Worm (Caenorhabditis elegans) whole organism, midembryonic: ENCODE data around the gene T13F2.6.
"Not testable (repeated sequence)": the region's sequence is repeated elsewhere in the genome, so short reads cannot be mapped to it uniquely, and the experiment has no call there.

Experiments
- T22C8.4 ChIP-seq: fragments of 200-800 bp; sonication (Bioruptor generic); IDR thresholded peaks from 2 replicates; pipeline ENCODE4 v1.3.6; 2022; ENCODE audit warnings: missing genetic modification characterization, missing compliant biosample characterization
- cog-1 ChIP-seq: sonication (generic microtip); optimal IDR thresholded peaks from 2 replicates; lab custom pipeline; 2016; ENCODE audit warnings: missing genetic modification characterization, missing compliant biosample characterization
- flt-1 ChIP-seq: fragments of 200-800 bp; sonication (Bioruptor generic); IDR thresholded peaks from 2 replicates; pipeline ENCODE4 v1.3.6; 2022; ENCODE audit warnings: missing genetic modification characterization, missing compliant biosample characterization
- klf-2 ChIP-seq: fragments of 200-800 bp; sonication (Bioruptor generic); conservative IDR thresholded peaks from 2 replicates; pipeline ENCODE4 v1.3.6; 2022; ENCODE audit warnings: missing genetic modification reagents, missing genetic modification characterization, missing compliant biosample characterization
- med-1 ChIP-seq: sonication (generic microtip); optimal IDR thresholded peaks from 2 replicates; lab custom pipeline; 2017; ENCODE audit warnings: missing genetic modification characterization, mild to moderate bottlenecking, missing compliant biosample characterization, antibody characterized with exemption, missing genetic modification reagents; ENCODE audit not compliant: insufficient read depth
- ref-1 ChIP-seq: fragments of 200-800 bp; sonication (Bioruptor generic); conservative IDR thresholded peaks from 2 replicates; pipeline ENCODE4 v1.3.6; 2022; ENCODE audit warnings: missing genetic modification reagents, missing genetic modification characterization, missing compliant biosample characterization
- tab-1 ChIP-seq: fragments of 200-800 bp; sonication (Bioruptor generic); IDR thresholded peaks from 2 replicates; pipeline ENCODE4 v1.3.6; 2022; ENCODE audit warnings: missing genetic modification characterization, missing compliant biosample characterization
- ztf-23 ChIP-seq: fragments of 200-800 bp; sonication (Bioruptor generic); IDR thresholded peaks from 2 replicates; pipeline ENCODE4 v1.3.6; 2022; ENCODE audit warnings: missing genetic modification reagents, missing genetic modification characterization, missing compliant biosample characterization
- ztf-29 ChIP-seq: fragments of 200-800 bp; sonication (Bioruptor generic); IDR thresholded peaks from 2 replicates; pipeline ENCODE4 v1.3.6; 2022; ENCODE audit warnings: missing genetic modification reagents, missing genetic modification characterization, missing compliant biosample characterization

T13F2.6 gene

ce11 chrIV:9766250-9766649, 11.9 kb upstream of the T13F2.6 start, which contains the start of gene ssp-36:
Gene ssp-36 (minus strand): TSS chrIV:9766350.
- TF ChIP-seq tab-1 (GFP tag; lab: Robert Waterston, UW) = no peak

- not testable (repeated sequence) for TF ChIP-seq klf-2, tab-1, ztf-23 (GFP tag; lab: Robert Waterston, UW)
Observed at ce11 chrIV:9767054-9767453, 11.1 kb upstream of the T13F2.6 start, which contains the start of gene msp-79. Gene msp-79 (minus strand): TSS chrIV:9767154.

- not testable (repeated sequence) for TF ChIP-seq cog-1 (tag; lab: Kevin White, UChicago); ref-1; ztf-23 (GFP tag; lab: Robert Waterston, UW)
Observed at ce11 chrIV:9769746-9770145, 8.4 kb upstream of the T13F2.6 start, which contains the start of gene msp-78. Gene msp-78 (plus strand): TSS chrIV:9770046.

ce11 chrIV:9770798-9771197, 7.3 kb upstream of the T13F2.6 start:
- TF ChIP-seq klf-2 (GFP tag; lab: Robert Waterston, UW) (no peak), cog-1 (tag; lab: Kevin White, UChicago) (peak; percentile 11)

- TF ChIP-seq ref-1 (no peak), flt-1 (0 out of 2 replicates have a peak, but pooled peaks have one; percentile 10), klf-2 (GFP tag; lab: Robert Waterston, UW) (no peak), ztf-23 (GFP tag; lab: Robert Waterston, UW) (no peak), cog-1 (tag; lab: Kevin White, UChicago) (no peak), med-1 (GFP tag; lab: Kevin White, UChicago) (no peak), ztf-29 (GFP tag; lab: Robert Waterston, UW) (no peak)
Observed at ce11 chrIV:9772096-9772720, 5.9 kb upstream of the T13F2.6 start, which contains the start of gene cav-1. Gene cav-1 (plus strand): TSS chrIV:9772510.

- TF ChIP-seq flt-1 (peak; percentile 41; the same call in 1 of the 2 replicates), ztf-29 (GFP tag; lab: Robert Waterston, UW) (no peak)
Observed at ce11 chrIV:9773441-9773840, 4.7 kb upstream of the T13F2.6 start.

ce11 chrIV:9777535-9777934, 586 bp upstream of the T13F2.6 start, which contains the start of gene sna-2:
Gene sna-2 (minus strand): TSS chrIV:9777634.
- TF ChIP-seq cog-1 (tag; lab: Kevin White, UChicago) (no peak), ztf-23 (GFP tag; lab: Robert Waterston, UW) (no peak), flt-1 (no peak), ztf-29 (GFP tag; lab: Robert Waterston, UW) (no peak), T22C8.4 (GFP tag; lab: Robert Waterston, UW) (no peak), med-1 (GFP tag; lab: Kevin White, UChicago) (no peak), klf-2 (GFP tag; lab: Robert Waterston, UW) (no peak), ref-1 (no peak), tab-1 (GFP tag; lab: Robert Waterston, UW) (no peak)

ce11 chrIV:9784689-9785088, 6.6 kb downstream of the T13F2.6 start, which contains the start of gene sre-4:
Gene sre-4 (minus strand): TSS chrIV:9784789.
- no peak for TF ChIP-seq tab-1 (GFP tag; lab: Robert Waterston, UW)

- TF ChIP-seq tab-1 (GFP tag; lab: Robert Waterston, UW) = no peak
Observed at ce11 chrIV:9789496-9789895, 11.4 kb downstream of the T13F2.6 start, which contains the start of gene T13F2.4. Gene T13F2.4 (plus strand): TSS chrIV:9789796.

- no peak for TF ChIP-seq klf-2 (GFP tag; lab: Robert Waterston, UW)
- no peak for TF ChIP-seq cog-1 (tag; lab: Kevin White, UChicago)
- no peak for TF ChIP-seq ztf-23 (GFP tag; lab: Robert Waterston, UW)
- no peak for TF ChIP-seq med-1 (GFP tag; lab: Kevin White, UChicago)
- no peak for TF ChIP-seq T22C8.4 (GFP tag; lab: Robert Waterston, UW)
- TF ChIP-seq tab-1 (GFP tag; lab: Robert Waterston, UW) = no peak
- no peak for TF ChIP-seq ztf-29 (GFP tag; lab: Robert Waterston, UW)
- no peak for TF ChIP-seq ref-1
- TF ChIP-seq flt-1 = no peak
Observed at ce11 chrIV:9790708-9791107, 12.6 kb downstream of the T13F2.6 start.

- TF ChIP-seq flt-1 = no peak
- no peak for TF ChIP-seq ztf-29 (GFP tag; lab: Robert Waterston, UW)
- TF ChIP-seq ref-1 = no peak
- no peak for TF ChIP-seq tab-1 (GFP tag; lab: Robert Waterston, UW)
Observed at ce11 chrIV:9795250-9795649, 17.1 kb downstream of the T13F2.6 start.

ce11 chrIV:9796494-9796893, 18.4 kb downstream of the T13F2.6 start, which contains the start of gene pis-1:
Gene pis-1 (minus strand): TSS chrIV:9796594.
- TF ChIP-seq ref-1 (no peak), ztf-23 (GFP tag; lab: Robert Waterston, UW) (no peak), T22C8.4 (GFP tag; lab: Robert Waterston, UW) (no peak), med-1 (GFP tag; lab: Kevin White, UChicago) (no peak), klf-2 (GFP tag; lab: Robert Waterston, UW) (no peak), ztf-29 (GFP tag; lab: Robert Waterston, UW) (no peak), cog-1 (tag; lab: Kevin White, UChicago) (no peak), tab-1 (GFP tag; lab: Robert Waterston, UW) (no peak), flt-1 (no peak)
